Worm (Caenorhabditis elegans): ENCODE measurements around the gene deg-3.

DNA sequence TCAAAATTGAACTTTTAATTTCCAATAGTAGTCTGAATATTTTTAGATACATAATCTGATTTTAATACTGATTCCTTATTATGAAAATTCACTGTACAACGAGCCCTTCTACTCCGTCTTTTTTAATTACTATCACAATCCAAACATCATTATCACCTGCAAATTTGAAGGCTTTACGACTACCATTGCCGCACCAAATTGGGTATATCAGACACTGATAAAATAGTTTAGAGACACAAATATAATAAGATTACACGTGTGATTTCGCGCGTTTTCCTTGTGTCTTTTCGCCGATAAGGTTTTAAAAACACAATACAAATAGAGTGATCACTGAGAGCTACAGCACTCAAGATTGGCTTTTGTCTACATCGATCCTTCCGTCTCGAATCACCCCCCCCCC is 11.9 kb downstream of the deg-3 start:
- TF ChIP-seq efl-1 (GFP tag; optimal IDR thresholded peaks at IDR 0.05) = no peak
- TF ChIP-seq ztf-3 (GFP tag; optimal IDR thresholded peaks at IDR 0.05) = no peak
- TF ChIP-seq madf-3 (GFP tag; IDR thresholded peaks at IDR 0.05) = no peak
- no peak for TF ChIP-seq akir-1 (GFP tag; optimal IDR thresholded peaks at IDR 0.05)
